Fruit fly (Drosophila melanogaster) whole organism, embryonic: ENCODE measurements around the gene htk.

ENCODE experiments used
- Antp ChIP-seq: fragments of 200-800 bp; sonication (Bioruptor generic); optimal IDR thresholded peaks from 3 replicates; lab custom pipeline; 2016; ENCODE audit warnings: missing biosample characterization, missing genetic modification characterization
- CG10147 ChIP-seq: fragments of 200-800 bp; sonication (Bioruptor generic); optimal IDR thresholded peaks from 2 replicates; lab custom pipeline; 2019; ENCODE audit warnings: missing biosample characterization, mild to moderate bottlenecking, missing genetic modification characterization, moderate library complexity
- CG11695 ChIP-seq: fragments of 200-800 bp; sonication (Bioruptor generic); IDR thresholded peaks from 3 replicates; pipeline ENCODE4 v1.3.6; 2022; ENCODE audit warnings: missing biosample characterization, missing genetic modification characterization
- CG11696 ChIP-seq: fragments of 200-800 bp; sonication (Bioruptor generic); IDR thresholded peaks from 2 replicates; pipeline ENCODE4 v1.3.6; 2022; ENCODE audit warnings: missing biosample characterization, missing genetic modification characterization
- CG1233 ChIP-seq: fragments of 200-800 bp; sonication (Bioruptor generic); optimal IDR thresholded peaks from 4 replicates; lab custom pipeline; 2018; ENCODE audit warnings: missing biosample characterization, mild to moderate bottlenecking, missing genetic modification characterization
- CG13296 ChIP-seq: fragments of 200-800 bp; sonication (Bioruptor generic); optimal IDR thresholded peaks from 3 replicates; lab custom pipeline; 2018; ENCODE audit warnings: missing biosample characterization, mild to moderate bottlenecking, missing genetic modification characterization
- CG1647 ChIP-seq: fragments of 200-800 bp; sonication (Bioruptor generic); optimal IDR thresholded peaks from 3 replicates; lab custom pipeline; 2016; ENCODE audit warnings: missing biosample characterization, missing genetic modification characterization
- CG17361 ChIP-seq: fragments of 200-800 bp; sonication (Bioruptor generic); IDR thresholded peaks from 3 replicates; pipeline ENCODE4 v1.3.6; 2022; ENCODE audit warnings: missing biosample characterization, missing genetic modification characterization
- CG2120 ChIP-seq: fragments of 200-800 bp; sonication (Bioruptor generic); optimal IDR thresholded peaks from 3 replicates; lab custom pipeline; 2016; ENCODE audit warnings: missing biosample characterization, missing genetic modification characterization
- CG2678 ChIP-seq: fragments of 200-800 bp; sonication (Bioruptor generic); optimal IDR thresholded peaks from 3 replicates; lab custom pipeline; 2019; ENCODE audit warnings: missing biosample characterization, mild to moderate bottlenecking, missing genetic modification characterization, moderate library complexity
- CG30403 ChIP-seq: fragments of 200-800 bp; sonication (Bioruptor generic); optimal IDR thresholded peaks from 3 replicates; lab custom pipeline; 2016; ENCODE audit warnings: missing biosample characterization, missing genetic modification characterization
- CG32532 ChIP-seq: fragments of 200-800 bp; sonication (Bioruptor generic); IDR thresholded peaks from 2 replicates; pipeline ENCODE4 v1.3.6; 2022; ENCODE audit warnings: missing biosample characterization, missing genetic modification characterization
- CG3281 ChIP-seq: fragments of 200-800 bp; sonication (Bioruptor generic); optimal IDR thresholded peaks from 3 replicates; lab custom pipeline; 2017; ENCODE audit warnings: missing biosample characterization, mild to moderate bottlenecking, missing genetic modification characterization
- CG4328 ChIP-seq: fragments of 200-800 bp; sonication (Bioruptor generic); optimal IDR thresholded peaks from 3 replicates; lab custom pipeline; 2017; ENCODE audit warnings: missing biosample characterization, missing genetic modification reagents, missing genetic modification characterization
- CG4820 ChIP-seq: fragments of 200-800 bp; sonication (Bioruptor generic); optimal IDR thresholded peaks from 3 replicates; lab custom pipeline; 2016; ENCODE audit warnings: missing biosample characterization, missing genetic modification characterization
- CG6854 ChIP-seq: fragments of 200-800 bp; sonication (Bioruptor generic); optimal IDR thresholded peaks from 3 replicates; lab custom pipeline; 2017; ENCODE audit warnings: missing biosample characterization, mild to moderate bottlenecking, missing genetic modification characterization
- CG7556 ChIP-seq: fragments of 200-800 bp; sonication (Bioruptor generic); optimal IDR thresholded peaks from 2 replicates; lab custom pipeline; 2017; ENCODE audit warnings: missing biosample characterization, mild to moderate bottlenecking, missing genetic modification characterization
- CG8765 ChIP-seq: fragments of 200-800 bp; sonication (Bioruptor generic); IDR thresholded peaks from 2 replicates; pipeline ENCODE4 v1.3.6; 2022; ENCODE audit warnings: missing biosample characterization, missing genetic modification characterization
- CG9437 ChIP-seq: fragments of 200-800 bp; sonication (Bioruptor generic); optimal IDR thresholded peaks from 2 replicates; lab custom pipeline; 2018; ENCODE audit warnings: missing biosample characterization, mild to moderate bottlenecking, missing genetic modification characterization
- CG9932 ChIP-seq: fragments of 200-800 bp; sonication (Bioruptor generic); IDR thresholded peaks from 2 replicates; pipeline ENCODE4 v1.3.6; 2022; ENCODE audit warnings: missing biosample characterization, missing genetic modification characterization
- Camta ChIP-seq: fragments of 200-800 bp; sonication (Bioruptor generic); optimal IDR thresholded peaks from 2 replicates; lab custom pipeline; 2016; ENCODE audit warnings: missing biosample characterization, missing genetic modification characterization
- CrebB ChIP-seq: fragments of 200-800 bp; sonication (Bioruptor generic); optimal IDR thresholded peaks from 3 replicates; lab custom pipeline; 2018; ENCODE audit warnings: missing biosample characterization, mild to moderate bottlenecking, missing genetic modification characterization
- D ChIP-seq, 2 experiments: fragments of 200-800 bp in 1 of 2; fragments of >200 bp in 1 of 2; sonication (Bioruptor generic) in 1 of 2; optimal IDR thresholded peaks; 2 replicates in 1 of 2; 3 replicates in 1 of 2; lab custom pipeline; 2017; ENCODE audit warnings: mild to moderate bottlenecking in 1 of 2, missing biosample characterization in 1 of 2, missing genetic modification characterization in 1 of 2, missing genetic modification reagents in 1 of 2
- D19A ChIP-seq: fragments of 200-800 bp; optimal IDR thresholded peaks from 3 replicates; lab custom pipeline; 2019; ENCODE audit warnings: missing biosample characterization, mild to moderate bottlenecking, missing genetic modification characterization, moderate library complexity
- Eip74EF ChIP-seq, 2 experiments: fragments of 200-800 bp in 1 of 2; fragments of >200 bp in 1 of 2; sonication (Bioruptor generic) in 1 of 2; optimal IDR thresholded peaks; 2 replicates each; lab custom pipeline; 2017 to 2019; ENCODE audit warnings: missing biosample characterization in 2 of 2, missing genetic modification characterization in 2 of 2, mild to moderate bottlenecking in 1 of 2, moderate library complexity in 1 of 2
- Hr51 ChIP-seq, 2 experiments: fragments of 200-800 bp; sonication (Bioruptor generic); optimal IDR thresholded peaks; 2 replicates in 1 of 2; 3 replicates in 1 of 2; lab custom pipeline; 2016 to 2018; ENCODE audit warnings: missing biosample characterization in 2 of 2, missing genetic modification characterization in 2 of 2, mild to moderate bottlenecking in 1 of 2, moderate library complexity in 1 of 2
- Jarid2 ChIP-seq: fragments of 200-800 bp; sonication (Bioruptor generic); optimal IDR thresholded peaks from 3 replicates; lab custom pipeline; 2017; ENCODE audit warnings: mild to moderate bottlenecking, missing biosample characterization, missing genetic modification reagents, missing genetic modification characterization
- Pdp1 ChIP-seq, 2 experiments: fragments of 200-800 bp; sonication (Bioruptor generic); optimal IDR thresholded peaks; 3 replicates each; lab custom pipeline; 2016; ENCODE audit warnings: missing biosample characterization in 2 of 2, missing genetic modification characterization in 2 of 2, mild to moderate bottlenecking in 1 of 2, moderate library complexity in 1 of 2
- Rfx ChIP-seq: fragments of 200-800 bp; sonication (Bioruptor generic); IDR thresholded peaks from 2 replicates; pipeline ENCODE4 v1.3.6; 2022; ENCODE audit warnings: missing biosample characterization, missing genetic modification characterization
- Taf1 ChIP-seq: fragments of 200-800 bp; sonication (Bioruptor generic); IDR thresholded peaks from 2 replicates; pipeline ENCODE4 v1.3.6; 2022; ENCODE audit warnings: missing biosample characterization, missing genetic modification characterization
- dmrt99B ChIP-seq: fragments of 200-800 bp; sonication (Bioruptor generic); optimal IDR thresholded peaks from 2 replicates; lab custom pipeline; 2018; ENCODE audit warnings: missing biosample characterization, mild to moderate bottlenecking, missing genetic modification characterization, moderate library complexity
- ems ChIP-seq: fragments of 200-800 bp; sonication (Bioruptor generic); optimal IDR thresholded peaks from 3 replicates; lab custom pipeline; 2016; ENCODE audit warnings: missing biosample characterization, missing genetic modification characterization
- fd96Cb ChIP-seq: fragments of 200-800 bp; sonication (Bioruptor generic); optimal IDR thresholded peaks from 2 replicates; lab custom pipeline; 2018; ENCODE audit warnings: missing biosample characterization, mild to moderate bottlenecking, missing genetic modification characterization, moderate library complexity
- gce ChIP-seq: fragments of 200-800 bp; sonication (Bioruptor generic); IDR thresholded peaks from 3 replicates; pipeline ENCODE4 v1.3.6; 2022; ENCODE audit warnings: missing biosample characterization, missing genetic modification characterization
- gcm ChIP-seq: fragments of 200-800 bp; sonication (Bioruptor generic); optimal IDR thresholded peaks from 2 replicates; lab custom pipeline; 2019; ENCODE audit warnings: missing biosample characterization, mild to moderate bottlenecking, missing genetic modification characterization, moderate library complexity
- gt ChIP-seq: fragments of 200-800 bp; sonication (Bioruptor generic); IDR thresholded peaks from 2 replicates; pipeline ENCODE4 v1.3.6; 2022; ENCODE audit warnings: missing biosample characterization, missing genetic modification characterization
- jumu ChIP-seq: fragments of 200-800 bp; sonication (Bioruptor generic); optimal IDR thresholded peaks from 3 replicates; lab custom pipeline; 2016; ENCODE audit warnings: missing biosample characterization, missing genetic modification characterization
- klu ChIP-seq: fragments of 200-800 bp; sonication (Bioruptor generic); IDR thresholded peaks from 2 replicates; pipeline ENCODE4 v1.3.6; 2022; ENCODE audit warnings: missing biosample characterization, missing genetic modification characterization
- oc ChIP-seq: fragments of 200-800 bp; sonication (Bioruptor generic); optimal IDR thresholded peaks from 2 replicates; lab custom pipeline; 2018; ENCODE audit warnings: missing biosample characterization, mild to moderate bottlenecking, missing genetic modification characterization, moderate library complexity
- odd ChIP-seq: fragments of 200-800 bp; sonication (Bioruptor generic); optimal IDR thresholded peaks from 2 replicates; lab custom pipeline; 2017; ENCODE audit warnings: missing biosample characterization, mild to moderate bottlenecking, missing genetic modification characterization
- pnt ChIP-seq: fragments of 200-800 bp; sonication (Bioruptor generic); optimal IDR thresholded peaks from 3 replicates; lab custom pipeline; 2016; ENCODE audit warnings: missing biosample characterization, missing genetic modification characterization
- schlank ChIP-seq: fragments of 200-800 bp; sonication (Bioruptor generic); optimal IDR thresholded peaks from 2 replicates; lab custom pipeline; 2018; ENCODE audit warnings: missing biosample characterization, mild to moderate bottlenecking, missing genetic modification characterization
- sens-2 ChIP-seq: fragments of 200-800 bp; sonication (Bioruptor generic); IDR thresholded peaks from 2 replicates; pipeline ENCODE4 v1.3.6; 2022; ENCODE audit warnings: missing biosample characterization, missing genetic modification characterization
- seq ChIP-seq: fragments of 200-800 bp; sonication (Bioruptor generic); IDR thresholded peaks from 2 replicates; pipeline ENCODE4 v1.3.6; 2022; ENCODE audit warnings: missing biosample characterization, missing genetic modification characterization
- sisA ChIP-seq: fragments of 200-800 bp; sonication (Bioruptor generic); IDR thresholded peaks from 2 replicates; pipeline ENCODE4 v1.3.6; 2022; ENCODE audit warnings: missing biosample characterization, missing genetic modification characterization
- slbo ChIP-seq: fragments of 200-800 bp; sonication (Bioruptor generic); IDR thresholded peaks from 2 replicates; pipeline ENCODE4 v1.3.6; 2022; ENCODE audit warnings: missing biosample characterization, missing genetic modification characterization
- sqz ChIP-seq: fragments of 200-800 bp; sonication (Bioruptor generic); optimal IDR thresholded peaks from 3 replicates; lab custom pipeline; 2018; ENCODE audit warnings: missing biosample characterization, mild to moderate bottlenecking, missing genetic modification characterization
- tio ChIP-seq: fragments of 200-800 bp; sonication (Bioruptor generic); optimal IDR thresholded peaks from 2 replicates; lab custom pipeline; 2017; ENCODE audit warnings: missing biosample characterization, missing genetic modification characterization, inconsistent platforms
- trh ChIP-seq: fragments of 200-800 bp; sonication (Bioruptor generic); optimal IDR thresholded peaks from 2 replicates; lab custom pipeline; 2016; ENCODE audit warnings: missing biosample characterization, missing genetic modification characterization

Gene htk

dm6 chrX:18899835-18900460, 56.5 kb downstream of the htk start, which contains the start of gene CG7378 (continued):
- no peak for TF ChIP-seq CG11696 (GFP tag; lab: Robert Waterston, UW)
- no peak for TF ChIP-seq gcm (GFP tag; lab: Kevin White, UChicago)
- TF ChIP-seq CG30403 (GFP tag; lab: Kevin White, UChicago) = peak; percentile 54
- TF ChIP-seq Jarid2 (GFP tag; lab: Kevin White, UChicago) = peak; percentile 7
- 0 out of 3 replicates have a peak, but pooled peaks have one; percentile 24 for TF ChIP-seq CG11695
- peak; percentile 73 for TF ChIP-seq CG7556 (GFP tag; lab: Kevin White, UChicago)
- no peak for TF ChIP-seq CG8765 (GFP tag; lab: Robert Waterston, UW)
- peak; percentile 28 to 68 for TF ChIP-seq Pdp1 (GFP tag; optimal IDR thresholded peaks at IDR 0.05; lab: Kevin White, UChicago)
- peak; percentile 27 for TF ChIP-seq tio (GFP tag; lab: Kevin White, UChicago)
- TF ChIP-seq sisA = no peak
- TF ChIP-seq Eip74EF (GFP tag; optimal IDR thresholded peaks at IDR 0.05; lab: Kevin White, UChicago) = peak in 1 of 2 experiments; percentile 14
- TF ChIP-seq CrebB (tag; lab: Kevin White, UChicago) = no peak
- peak; percentile 56 for TF ChIP-seq Rfx (GFP tag; lab: Robert Waterston, UW)
- TF ChIP-seq D19A (tag; lab: Kevin White, UChicago) = peak; percentile 2
- TF ChIP-seq gt (GFP tag; lab: Robert Waterston, UW) = no peak
- peak; percentile 21 for TF ChIP-seq CG4820 (GFP tag; lab: Kevin White, UChicago)
- TF ChIP-seq D (optimal IDR thresholded peaks at IDR 0.05; lab: Kevin White, UChicago) = no peak
- no peak for TF ChIP-seq D (GFP tag; optimal IDR thresholded peaks at IDR 0.05; lab: Kevin White, UChicago)
- no peak for TF ChIP-seq seq (GFP tag; lab: Robert Waterston, UW)
- peak; percentile 61 for TF ChIP-seq CG10147 (GFP tag; lab: Kevin White, UChicago)
- TF ChIP-seq klu (GFP tag; lab: Robert Waterston, UW) = no peak
- TF ChIP-seq Antp (GFP tag; lab: Kevin White, UChicago) = peak; percentile 22
- peak; percentile 51; the same call in 1 of the 2 replicates for TF ChIP-seq CG9932
- peak; percentile 39 for TF ChIP-seq jumu (GFP tag; lab: Kevin White, UChicago)
- 0 out of 2 replicates have a peak, but pooled peaks have one; percentile 12 for TF ChIP-seq Taf1 (GFP tag; lab: Robert Waterston, UW)
- TF ChIP-seq slbo (GFP tag; lab: Robert Waterston, UW) = peak; percentile 29
- TF ChIP-seq gce = no peak
- TF ChIP-seq CG4328 (GFP tag; lab: Kevin White, UChicago) = peak; percentile 23
- peak; percentile 3 for TF ChIP-seq CG13296 (GFP tag; lab: Kevin White, UChicago)
- TF ChIP-seq Hr51 (GFP tag; optimal IDR thresholded peaks at IDR 0.05; lab: Kevin White, UChicago) = peak in 1 of 2 experiments; percentile 44
- TF ChIP-seq CG1647 (GFP tag; lab: Kevin White, UChicago) = no peak
- peak; percentile 3 for TF ChIP-seq fd96Cb (tag; lab: Kevin White, UChicago)
- peak; percentile 48 for TF ChIP-seq CG9437
- TF ChIP-seq CG1233 (GFP tag; lab: Kevin White, UChicago) = peak; percentile 17
- peak; percentile 18 for TF ChIP-seq odd (GFP tag; lab: Kevin White, UChicago)
- TF ChIP-seq CG2120 (GFP tag; lab: Kevin White, UChicago) = peak; percentile 52
- peak; percentile 25 for TF ChIP-seq CG6854 (GFP tag; lab: Kevin White, UChicago)
- peak; percentile 56 for TF ChIP-seq dmrt99B
- peak; percentile 18 for TF ChIP-seq ems (GFP tag; lab: Kevin White, UChicago)
- peak; percentile 75 for TF ChIP-seq CG17361 (GFP tag; lab: Robert Waterston, UW)
- no peak for TF ChIP-seq oc (tag; lab: Kevin White, UChicago)
- TF ChIP-seq Camta (GFP tag; lab: Kevin White, UChicago) = peak; percentile 33
- TF ChIP-seq CG3281 = peak; percentile 53
- TF ChIP-seq CG2678 (tag; lab: Kevin White, UChicago) = peak; percentile 71
- TF ChIP-seq schlank (tag; lab: Kevin White, UChicago) = no peak
- TF ChIP-seq CG32532 = peak; percentile 27; the same call in 1 of the 2 replicates
- no peak for TF ChIP-seq trh
- no peak for TF ChIP-seq sens-2 (GFP tag; lab: Robert Waterston, UW)
- peak; percentile 30 for TF ChIP-seq sqz (GFP tag; lab: Kevin White, UChicago)
- TF ChIP-seq pnt (GFP tag; lab: Kevin White, UChicago) = peak; percentile 40
